Fruit fly (Drosophila melanogaster) whole organism, wandering third instar larva: ENCODE measurements around the gene CG13380.
A peak's percentile ranks its signal among the peaks of the same experiment; 100 is the strongest.

Source experiments
- Abd-B ChIP-seq: fragments of >200 bp; optimal IDR thresholded peaks from 2 replicates; lab custom pipeline; 2017; ENCODE audit warnings: missing biosample characterization, missing genetic modification characterization
- CG32264 ChIP-seq: fragments of 200-800 bp; sonication (Bioruptor generic); optimal IDR thresholded peaks from 2 replicates; lab custom pipeline; 2016; ENCODE audit warnings: missing biosample characterization, missing genetic modification characterization
- CG9705 ChIP-seq: fragments of 200-800 bp; sonication (Bioruptor generic); optimal IDR thresholded peaks from 2 replicates; lab custom pipeline; 2018; ENCODE audit warnings: missing biosample characterization, mild to moderate bottlenecking, missing genetic modification characterization
- CrebA ChIP-seq: fragments of 200-800 bp; sonication (Bioruptor generic); optimal IDR thresholded peaks from 2 replicates; lab custom pipeline; 2016; ENCODE audit warnings: missing biosample characterization, mild to moderate bottlenecking, missing genetic modification characterization, borderline replicate concordance
- Dfd ChIP-seq: fragments of >200 bp; optimal IDR thresholded peaks from 2 replicates; lab custom pipeline; 2017; ENCODE audit warnings: missing biosample characterization, missing genetic modification characterization
- Dif ChIP-seq: fragments of 200-275, 200-300 bp; sonication (Bioruptor generic); optimal IDR thresholded peaks from 2 replicates; lab custom pipeline; 2018; ENCODE audit warnings: missing biosample characterization, missing genetic modification characterization; ENCODE audit not compliant: partially characterized antibody
- GATAd ChIP-seq: sonication (Bioruptor generic); optimal IDR thresholded peaks from 2 replicates; lab custom pipeline; 2016; ENCODE audit warnings: missing biosample characterization, missing genetic modification characterization
- HLH106 ChIP-seq: fragments of 200-800 bp; optimal IDR thresholded peaks from 3 replicates; lab custom pipeline; 2019; ENCODE audit warnings: missing biosample characterization, mild to moderate bottlenecking, missing genetic modification characterization, moderate library complexity
- Hnf4 ChIP-seq: fragments of 200-800 bp; sonication (Bioruptor generic); optimal IDR thresholded peaks from 2 replicates; lab custom pipeline; 2016; ENCODE audit warnings: missing biosample characterization, mild to moderate bottlenecking, missing genetic modification characterization
- Hr78 ChIP-seq: fragments of >200 bp; optimal IDR thresholded peaks from 2 replicates; lab custom pipeline; 2017; ENCODE audit warnings: missing biosample characterization, missing genetic modification characterization
- Hr83 ChIP-seq: fragments of 200-300 bp; sonication (Bioruptor generic); optimal IDR thresholded peaks from 2 replicates; lab custom pipeline; 2016; ENCODE audit warnings: missing biosample characterization, mild to moderate bottlenecking, missing genetic modification characterization, moderate library complexity; ENCODE audit not compliant: poor library complexity, severe bottlenecking
- Jra ChIP-seq: sonication (Bioruptor generic); optimal IDR thresholded peaks from 2 replicates; lab custom pipeline; 2016; ENCODE audit warnings: missing biosample characterization, missing genetic modification characterization
- Mio ChIP-seq: sonication (Bioruptor generic); optimal IDR thresholded peaks from 2 replicates; lab custom pipeline; 2016; ENCODE audit warnings: missing biosample characterization, missing genetic modification characterization
- Myc ChIP-seq: fragments of >200 bp; optimal IDR thresholded peaks from 2 replicates; lab custom pipeline; 2017
- N ChIP-seq: fragments of >200 bp; optimal IDR thresholded peaks from 2 replicates; lab custom pipeline; 2018; ENCODE audit warnings: missing biosample characterization, missing external identifiers, missing genetic modification characterization
- OdsH ChIP-seq: fragments of 200-800 bp; sonication (Bioruptor generic); optimal IDR thresholded peaks from 2 replicates; lab custom pipeline; 2016; ENCODE audit warnings: missing biosample characterization, mild to moderate bottlenecking, missing genetic modification characterization
- Rel ChIP-seq, 2 experiments: fragments of 200-800 bp; sonication (Bioruptor generic) in 1 of 2; optimal IDR thresholded peaks; 2 replicates in 1 of 2; 3 replicates in 1 of 2; lab custom pipeline; 2016 to 2019; ENCODE audit warnings: mild to moderate bottlenecking in 2 of 2, missing biosample characterization in 2 of 2, missing genetic modification characterization in 2 of 2, moderate library complexity in 1 of 2
- Sp1 ChIP-seq: fragments of 200-800 bp; sonication (Bioruptor generic); optimal IDR thresholded peaks from 3 replicates; lab custom pipeline; 2019; ENCODE audit warnings: missing biosample characterization, mild to moderate bottlenecking, missing genetic modification characterization, moderate library complexity
- Vsx2 ChIP-seq: fragments of 200-300, 225-300 bp; sonication (Bioruptor generic); optimal IDR thresholded peaks from 2 replicates; lab custom pipeline; 2018; ENCODE audit warnings: missing biosample characterization, missing genetic modification characterization; ENCODE audit not compliant: partially characterized antibody
- br ChIP-seq: fragments of 200-800 bp; sonication (Bioruptor generic); optimal IDR thresholded peaks from 2 replicates; lab custom pipeline; 2016; ENCODE audit warnings: missing biosample characterization, missing genetic modification characterization
- brk ChIP-seq: fragments of 200-800 bp; sonication (Bioruptor generic); optimal IDR thresholded peaks from 2 replicates; lab custom pipeline; 2016; ENCODE audit warnings: missing biosample characterization, mild to moderate bottlenecking, missing genetic modification characterization
- dl ChIP-seq, 2 experiments: fragments of 175-275, 200-275 bp in 1 of 2; fragments of 200-275 bp in 1 of 2; sonication (Bioruptor generic); optimal IDR thresholded peaks; lab custom pipeline; 2018; ENCODE audit warnings: mild to moderate bottlenecking in 2 of 2, missing biosample characterization in 2 of 2, missing genetic modification characterization in 2 of 2, moderate library complexity in 2 of 2; ENCODE audit not compliant: partially characterized antibody in 2 of 2, insufficient read depth in 1 of 2
- dmrt93B ChIP-seq: fragments of 200-800 bp; sonication (Bioruptor generic); optimal IDR thresholded peaks from 2 replicates; lab custom pipeline; 2018; ENCODE audit warnings: missing biosample characterization, mild to moderate bottlenecking, missing genetic modification characterization
- dsf ChIP-seq: sonication (Bioruptor generic); optimal IDR thresholded peaks from 2 replicates; lab custom pipeline; 2016; ENCODE audit warnings: missing biosample characterization, missing genetic modification characterization, borderline replicate concordance
- ey ChIP-seq: fragments of 200-800 bp; sonication (Bioruptor generic); optimal IDR thresholded peaks from 2 replicates; lab custom pipeline; 2016; ENCODE audit warnings: missing biosample characterization, missing genetic modification characterization
- foxo ChIP-seq, 2 experiments: fragments of 200-800 bp; sonication (Bioruptor generic); optimal IDR thresholded peaks; 2 replicates in 1 of 2; 3 replicates in 1 of 2; lab custom pipeline; 2016 to 2017; ENCODE audit warnings: missing biosample characterization in 2 of 2, missing genetic modification characterization in 2 of 2
- fru ChIP-seq: fragments of 200-800 bp; sonication (Bioruptor generic); optimal IDR thresholded peaks from 3 replicates; lab custom pipeline; 2016; ENCODE audit warnings: missing biosample characterization, mild to moderate bottlenecking, missing genetic modification characterization
- h ChIP-seq: fragments of 200-800 bp; sonication (Bioruptor generic); optimal IDR thresholded peaks from 3 replicates; lab custom pipeline; 2016; ENCODE audit warnings: missing biosample characterization, mild to moderate bottlenecking, missing genetic modification characterization
- jim ChIP-seq: fragments of 175-275, 200-325 bp; sonication (Bioruptor generic); optimal IDR thresholded peaks from 2 replicates; lab custom pipeline; 2016; ENCODE audit warnings: missing biosample characterization, mild to moderate bottlenecking, missing genetic modification characterization
- lola ChIP-seq: fragments of >200 bp; optimal IDR thresholded peaks from 2 replicates; lab custom pipeline; 2017; ENCODE audit warnings: missing biosample characterization, missing genetic modification characterization
- pan ChIP-seq: fragments of >200 bp; optimal IDR thresholded peaks from 2 replicates; lab custom pipeline; 2017
- psq ChIP-seq: fragments of 200-800 bp; sonication (Bioruptor generic); optimal IDR thresholded peaks from 3 replicates; lab custom pipeline; 2017; ENCODE audit warnings: missing biosample characterization, mild to moderate bottlenecking, missing genetic modification characterization, moderate library complexity
- rgr ChIP-seq: fragments of 200-800 bp; sonication (Bioruptor generic); optimal IDR thresholded peaks from 3 replicates; lab custom pipeline; 2016; ENCODE audit warnings: missing biosample characterization, mild to moderate bottlenecking, missing genetic modification characterization
- sage ChIP-seq: fragments of 200-800 bp; sonication (Bioruptor generic); optimal IDR thresholded peaks from 2 replicates; lab custom pipeline; 2016; ENCODE audit warnings: missing biosample characterization, mild to moderate bottlenecking, missing genetic modification characterization
- sv ChIP-seq: fragments of 200-800 bp; sonication (Bioruptor generic); optimal IDR thresholded peaks from 3 replicates; lab custom pipeline; 2016; ENCODE audit warnings: missing biosample characterization, missing genetic modification characterization
- tai ChIP-seq: sonication (Bioruptor generic); optimal IDR thresholded peaks from 2 replicates; lab custom pipeline; 2016; ENCODE audit warnings: missing biosample characterization, missing genetic modification characterization
- usp ChIP-seq: fragments of >200 bp; optimal IDR thresholded peaks from 2 replicates; lab custom pipeline; 2017; ENCODE audit warnings: missing biosample characterization, missing genetic modification characterization
- woc ChIP-seq: sonication (Bioruptor generic); optimal IDR thresholded peaks from 2 replicates; lab custom pipeline; 2016; ENCODE audit warnings: missing biosample characterization, mild to moderate bottlenecking, missing genetic modification characterization

Gene CG13380

DNA sequence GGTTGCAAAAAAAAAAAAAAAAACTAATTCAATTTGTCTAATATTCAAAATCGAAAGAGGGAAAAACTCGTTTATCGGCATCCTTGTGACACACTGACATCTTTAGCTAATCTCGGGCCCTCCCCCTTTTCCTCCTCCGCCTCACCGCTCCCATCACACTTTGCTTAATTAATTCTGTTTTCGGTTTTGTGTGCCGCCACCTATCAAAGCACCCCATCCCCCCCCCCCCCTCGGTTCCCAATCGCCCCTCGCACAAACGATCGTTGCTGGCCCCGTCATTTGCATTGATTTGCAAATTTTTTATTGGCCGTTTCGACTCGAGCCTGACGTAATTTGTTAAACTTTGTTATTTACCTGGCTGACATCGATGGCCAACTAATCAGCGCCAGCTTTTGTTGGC is 10.7 kb upstream of the CG13380 start:
- TF ChIP-seq Rel (GFP tag; optimal IDR thresholded peaks at IDR 0.05; lab: Kevin White, UChicago): no peak
- peak; percentile 67 for TF ChIP-seq Rel (tag; optimal IDR thresholded peaks at IDR 0.05; lab: Kevin White, UChicago)
- TF ChIP-seq h (GFP tag; lab: Kevin White, UChicago): no peak
- TF ChIP-seq fru: no peak

DNA sequence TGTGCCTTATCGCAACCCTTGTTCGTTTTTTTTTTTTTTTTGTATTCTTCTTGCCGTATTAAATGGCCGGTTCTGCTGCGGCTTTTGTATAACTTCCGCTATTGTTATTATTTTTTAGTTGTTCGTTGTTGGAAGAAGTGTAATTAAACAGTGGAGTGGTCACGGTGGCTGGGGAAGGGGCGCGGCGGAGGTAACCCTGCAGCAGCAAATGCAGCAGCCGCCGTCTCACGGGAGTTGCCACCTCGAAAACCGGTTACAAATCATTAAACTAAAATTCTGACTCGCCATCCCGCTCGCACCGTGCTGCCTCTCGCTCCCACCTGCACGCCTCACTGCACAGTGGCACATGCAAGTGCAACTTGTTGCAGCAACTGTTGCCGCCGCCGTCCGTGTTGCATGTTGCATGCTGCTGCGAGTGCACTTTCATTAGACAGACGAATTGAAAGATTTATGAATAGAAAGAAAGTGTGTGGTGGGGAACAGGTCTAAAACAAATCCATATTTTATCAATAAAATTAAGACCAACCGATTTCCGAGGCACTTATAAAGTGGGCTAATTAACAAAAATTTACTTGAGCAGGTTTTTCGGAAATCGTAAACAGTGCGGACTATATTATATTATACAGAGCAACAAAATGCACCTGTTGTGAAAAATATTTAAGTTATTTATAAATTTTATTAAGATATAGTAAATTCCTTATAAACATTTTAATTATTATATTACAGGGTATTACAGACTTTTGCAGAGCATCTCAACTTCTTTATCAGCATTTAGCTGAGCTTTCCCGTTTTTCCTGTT is 10.1 kb upstream of the CG13380 start:
- TF ChIP-seq usp (GFP tag; lab: Kevin White, UChicago): no peak
- no peak for TF ChIP-seq brk
- peak; percentile 44 for TF ChIP-seq Dif (GFP tag; lab: Kevin White, UChicago)
- TF ChIP-seq dl (GFP tag; optimal IDR thresholded peaks at IDR 0.05; lab: Kevin White, UChicago; ENCODE audit: insufficient read depth in 1 of 2, partially characterized antibody in 2 of 2): peak in 1 of 2 experiments; percentile 22
- TF ChIP-seq Myc (lab: Kevin White, UChicago): no peak
- TF ChIP-seq CrebA (GFP tag; lab: Kevin White, UChicago): no peak
- no peak for TF ChIP-seq Mio (GFP tag; lab: Kevin White, UChicago)
- no peak for TF ChIP-seq dsf
- TF ChIP-seq rgr (GFP tag; lab: Kevin White, UChicago): no peak
- TF ChIP-seq pan (lab: Kevin White, UChicago): no peak
- no peak for TF ChIP-seq CG32264
- TF ChIP-seq, all 38 proteins: peak for 2

DNA sequence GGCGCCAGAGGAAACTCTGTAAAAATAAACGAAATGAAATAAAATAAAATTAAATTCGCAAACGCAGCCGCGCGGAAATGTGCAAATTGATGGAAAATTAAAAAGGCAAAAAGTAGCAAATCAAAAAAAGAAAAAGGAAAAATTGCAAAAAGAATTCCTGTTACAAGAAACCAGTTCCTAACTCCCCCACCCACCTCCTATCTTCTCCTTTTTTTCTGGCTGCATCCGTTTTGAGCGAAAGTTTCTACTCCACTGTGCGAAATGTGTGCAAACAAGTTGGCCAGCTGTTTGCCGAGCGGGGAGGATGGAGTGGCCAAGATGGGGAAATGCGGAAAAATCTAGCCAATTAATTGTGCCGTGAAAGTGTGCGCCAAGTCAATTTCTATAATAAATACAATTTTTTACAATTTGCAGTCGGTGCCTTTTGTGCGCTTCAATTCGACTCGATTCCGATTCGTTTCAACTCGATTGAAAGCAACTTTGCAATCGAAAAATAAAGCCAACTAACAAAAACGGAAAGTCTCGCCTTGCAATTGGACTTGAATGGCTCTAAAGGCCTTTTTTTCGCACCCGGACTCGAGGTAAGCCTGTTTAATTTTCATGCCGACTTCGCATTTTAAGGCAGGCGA is 8.8 kb upstream of the CG13380 start:
- no peak for TF ChIP-seq Vsx2 (GFP tag; lab: Kevin White, UChicago)
- TF ChIP-seq foxo (GFP tag; optimal IDR thresholded peaks at IDR 0.05; lab: Kevin White, UChicago): no peak
- no peak for TF ChIP-seq Myc (lab: Kevin White, UChicago)
- no peak for TF ChIP-seq br (GFP tag; lab: Kevin White, UChicago)
- TF ChIP-seq HLH106: peak; percentile 6

DNA sequence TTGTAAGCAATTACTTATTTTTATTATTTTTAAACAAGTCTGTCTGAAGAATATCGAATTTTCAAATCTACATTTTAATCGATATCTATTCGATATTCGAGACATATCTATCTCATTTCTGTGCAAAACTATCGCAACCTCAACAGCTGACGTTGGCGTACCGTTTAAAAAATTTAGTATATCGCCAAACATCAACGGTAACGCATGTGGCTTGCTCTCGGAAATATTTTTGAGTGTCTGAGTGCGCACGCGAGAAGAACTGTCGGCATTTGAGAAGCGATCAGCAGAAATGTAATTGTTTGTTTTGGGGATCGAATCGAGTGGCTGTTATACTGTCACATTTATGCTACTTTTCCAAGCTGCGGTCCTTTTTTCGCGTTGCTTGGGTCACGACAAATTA is 8.0 kb upstream of the CG13380 start, which contains the start of gene MYPT-75D:
MYPT-75D (plus strand) TSS at position 174 of the 400 bp plus-strand sequence.
- TF ChIP-seq brk (no peak), pan (lab: Kevin White, UChicago) (no peak), Vsx2 (GFP tag; lab: Kevin White, UChicago) (no peak), sv (GFP tag; lab: Kevin White, UChicago) (no peak), woc (no peak), Hr78 (GFP tag; lab: Kevin White, UChicago) (no peak), dsf (no peak), Myc (lab: Kevin White, UChicago) (no peak), lola (GFP tag; lab: Kevin White, UChicago) (no peak), sage (GFP tag; lab: Kevin White, UChicago) (no peak), CG32264 (no peak), usp (GFP tag; lab: Kevin White, UChicago) (no peak), OdsH (no peak), N (GFP tag; lab: Kevin White, UChicago) (no peak), Mio (GFP tag; lab: Kevin White, UChicago) (no peak), Jra (GFP tag; lab: Kevin White, UChicago) (no peak), rgr (GFP tag; lab: Kevin White, UChicago) (peak; percentile 39), Abd-B (GFP tag; lab: Kevin White, UChicago) (no peak), Rel (GFP tag; optimal IDR thresholded peaks at IDR 0.05; lab: Kevin White, UChicago) (no peak), Rel (tag; optimal IDR thresholded peaks at IDR 0.05; lab: Kevin White, UChicago) (peak; percentile 22), dmrt93B (GFP tag; lab: Kevin White, UChicago) (no peak), Sp1 (GFP tag; lab: Kevin White, UChicago) (peak; percentile 25), tai (GFP tag; lab: Kevin White, UChicago) (peak; percentile 16), foxo (GFP tag; optimal IDR thresholded peaks at IDR 0.05; lab: Kevin White, UChicago) (peak in 1 of 2 experiments; percentile 21), h (GFP tag; lab: Kevin White, UChicago) (no peak), Dif (GFP tag; lab: Kevin White, UChicago) (no peak), psq (GFP tag; lab: Kevin White, UChicago) (no peak), jim (GFP tag; lab: Kevin White, UChicago) (peak; percentile 18), HLH106 (no peak), ey (GFP tag; lab: Kevin White, UChicago) (no peak), fru (no peak), Dfd (GFP tag; lab: Kevin White, UChicago) (no peak), CrebA (GFP tag; lab: Kevin White, UChicago) (no peak), dl (GFP tag; optimal IDR thresholded peaks at IDR 0.05; lab: Kevin White, UChicago; ENCODE audit: insufficient read depth in 1 of 2, partially characterized antibody in 2 of 2) (peak in 1 of 2 experiments; percentile 27), Hr83 (GFP tag; lab: Kevin White, UChicago) (peak; percentile 75), CG9705 (GFP tag; lab: Kevin White, UChicago) (no peak), GATAd (GFP tag; lab: Kevin White, UChicago) (no peak), br (GFP tag; lab: Kevin White, UChicago) (no peak), Hnf4 (GFP tag; lab: Kevin White, UChicago) (peak; percentile 65)
